Worm (Caenorhabditis elegans) whole organism, L3 larva: ENCODE measurements around the gene Y17G7B.8.

Source experiments
- R02D3.7 ChIP-seq: fragments of 150-350 bp; optimal IDR thresholded peaks from 2 replicates; lab custom pipeline; 2014; ENCODE audit warnings: missing biosample characterization, missing genetic modification characterization
- ZK546.5 ChIP-seq: sonication (generic microtip); optimal IDR thresholded peaks from 2 replicates; lab custom pipeline; 2017; ENCODE audit warnings: missing biosample characterization, missing genetic modification characterization
- aly-2 ChIP-seq: fragments of 150-350 bp; optimal IDR thresholded peaks from 2 replicates; lab custom pipeline; 2014; ENCODE audit warnings: missing biosample characterization, missing genetic modification characterization
- ama-1 ChIP-seq: fragments of 150-350 bp; optimal IDR thresholded peaks from 2 replicates; lab custom pipeline; 2018
- ceh-16 ChIP-seq: sonication (generic microtip); optimal IDR thresholded peaks from 2 replicates; lab custom pipeline; 2017; ENCODE audit warnings: missing biosample characterization, missing genetic modification characterization
- ceh-28 ChIP-seq: fragments of 150-350 bp; optimal IDR thresholded peaks from 2 replicates; lab custom pipeline; 2014; ENCODE audit warnings: missing biosample characterization, missing genetic modification reagents, missing genetic modification characterization
- ceh-82 ChIP-seq: fragments of 150-350 bp; optimal IDR thresholded peaks from 2 replicates; lab custom pipeline; 2014; ENCODE audit warnings: missing biosample characterization, missing genetic modification characterization
- ceh-9 ChIP-seq: sonication (generic microtip); optimal IDR thresholded peaks from 2 replicates; lab custom pipeline; 2018; ENCODE audit warnings: missing biosample characterization, missing genetic modification characterization
- daf-12 ChIP-seq: fragments of 150-350 bp; optimal IDR thresholded peaks from 2 replicates; lab custom pipeline; 2014; ENCODE audit warnings: missing biosample characterization, missing genetic modification reagents, missing genetic modification characterization
- egl-27 ChIP-seq: sonication (generic microtip); optimal IDR thresholded peaks from 4 replicates; lab custom pipeline; 2017; ENCODE audit warnings: missing biosample characterization, missing genetic modification reagents, missing genetic modification characterization
- egl-5 ChIP-seq: fragments of 150-350 bp; optimal IDR thresholded peaks from 2 replicates; lab custom pipeline; 2017; ENCODE audit warnings: missing biosample characterization, missing genetic modification reagents, missing genetic modification characterization, inconsistent platforms
- elt-1 ChIP-seq: fragments of 150-350 bp; optimal IDR thresholded peaks from 2 replicates; lab custom pipeline; 2014; ENCODE audit warnings: missing biosample characterization, missing genetic modification characterization
- elt-2 ChIP-seq: sonication (generic microtip); optimal IDR thresholded peaks from 2 replicates; lab custom pipeline; 2016; ENCODE audit warnings: missing genetic modification reagents, mild to moderate bottlenecking, missing genetic modification characterization, missing compliant biosample characterization
- elt-3 ChIP-seq, 3 experiments: fragments of 150-350 bp in 1 of 3; sonication (generic microtip) in 2 of 3; optimal IDR thresholded peaks; 2 replicates in 2 of 3; 4 replicates in 1 of 3; lab custom pipeline; 2014 to 2017; ENCODE audit warnings: missing biosample characterization in 3 of 3, missing genetic modification characterization in 3 of 3
- eor-1 ChIP-seq, 2 experiments: fragments of 150-350 bp; optimal IDR thresholded peaks; 2 replicates each; lab custom pipeline; 2014 to 2018; ENCODE audit warnings: missing biosample characterization in 2 of 2, missing genetic modification characterization in 2 of 2
- fkh-10 ChIP-seq: sonication (generic microtip); optimal IDR thresholded peaks from 2 replicates; lab custom pipeline; 2017; ENCODE audit warnings: missing biosample characterization, missing genetic modification reagents, missing genetic modification characterization
- fkh-2 ChIP-seq: fragments of 150-350 bp; optimal IDR thresholded peaks from 2 replicates; lab custom pipeline; 2014; ENCODE audit warnings: missing biosample characterization, missing genetic modification reagents, missing genetic modification characterization
- fos-1 ChIP-seq: fragments of 150-350 bp; optimal IDR thresholded peaks from 2 replicates; lab custom pipeline; 2014; ENCODE audit warnings: missing biosample characterization, missing genetic modification characterization
- hmg-11 ChIP-seq: sonication (generic microtip); optimal IDR thresholded peaks from 2 replicates; lab custom pipeline; 2016; ENCODE audit warnings: missing genetic modification characterization, missing compliant biosample characterization
- jun-1 ChIP-seq: fragments of 150-350 bp; optimal IDR thresholded peaks from 2 replicates; lab custom pipeline; 2014; ENCODE audit warnings: missing biosample characterization, missing genetic modification reagents, missing genetic modification characterization
- lin-15B ChIP-seq: fragments of 150-350 bp; optimal IDR thresholded peaks from 2 replicates; lab custom pipeline; 2014; ENCODE audit warnings: missing biosample characterization, missing genetic modification characterization
- lin-39 ChIP-seq: fragments of 150-350 bp; optimal IDR thresholded peaks from 2 replicates; lab custom pipeline; 2018; ENCODE audit warnings: missing biosample characterization, missing genetic modification reagents, missing genetic modification characterization
- lsy-12 ChIP-seq: sonication (generic microtip); optimal IDR thresholded peaks from 2 replicates; lab custom pipeline; 2016; ENCODE audit warnings: mild to moderate bottlenecking, missing genetic modification characterization, missing compliant biosample characterization
- mdl-1 ChIP-seq: fragments of 150-350 bp; optimal IDR thresholded peaks from 2 replicates; lab custom pipeline; 2014; ENCODE audit warnings: missing biosample characterization, missing genetic modification characterization
- mml-1 ChIP-seq: fragments of 150-350 bp; sonication (generic microtip); optimal IDR thresholded peaks from 3 replicates; lab custom pipeline; 2014; ENCODE audit warnings: missing biosample characterization, missing genetic modification characterization
- nfya-1 ChIP-seq: sonication (generic microtip); optimal IDR thresholded peaks from 2 replicates; lab custom pipeline; 2017; ENCODE audit warnings: missing genetic modification characterization, mild to moderate bottlenecking, missing compliant biosample characterization, antibody characterized with exemption, moderate library complexity; ENCODE audit not compliant: insufficient read depth
- nhr-11 ChIP-seq: fragments of 150-350 bp; optimal IDR thresholded peaks from 2 replicates; lab custom pipeline; 2014; ENCODE audit warnings: missing biosample characterization, missing genetic modification characterization
- nhr-12 ChIP-seq: fragments of 150-350 bp; optimal IDR thresholded peaks from 2 replicates; lab custom pipeline; 2014; ENCODE audit warnings: missing biosample characterization, missing genetic modification characterization
- nhr-23 ChIP-seq: fragments of 150-350 bp; optimal IDR thresholded peaks from 2 replicates; lab custom pipeline; 2014; ENCODE audit warnings: missing biosample characterization, missing genetic modification reagents, missing genetic modification characterization
- nhr-237 ChIP-seq: fragments of 150-350 bp; optimal IDR thresholded peaks from 2 replicates; lab custom pipeline; 2014; ENCODE audit warnings: missing biosample characterization, missing genetic modification characterization
- nhr-25 ChIP-seq: sonication (generic microtip); optimal IDR thresholded peaks from 2 replicates; lab custom pipeline; 2017; ENCODE audit warnings: missing biosample characterization, missing genetic modification characterization
- nhr-28 ChIP-seq: fragments of 150-350 bp; optimal IDR thresholded peaks from 2 replicates; lab custom pipeline; 2014; ENCODE audit warnings: missing biosample characterization, missing genetic modification characterization
- nhr-43 ChIP-seq: sonication (generic microtip); optimal IDR thresholded peaks from 2 replicates; lab custom pipeline; 2016; ENCODE audit warnings: mild to moderate bottlenecking, missing genetic modification characterization, missing compliant biosample characterization; ENCODE audit not compliant: poor library complexity, severe bottlenecking
- nhr-67 ChIP-seq: fragments of 150-350 bp; optimal IDR thresholded peaks from 2 replicates; lab custom pipeline; 2014; ENCODE audit warnings: missing biosample characterization, missing genetic modification characterization
- nhr-76 ChIP-seq: fragments of 150-350 bp; sonication (generic microtip); optimal IDR thresholded peaks from 5 replicates; lab custom pipeline; 2014; ENCODE audit warnings: missing biosample characterization, missing genetic modification characterization
- nhr-77 ChIP-seq: fragments of 150-350 bp; optimal IDR thresholded peaks from 2 replicates; lab custom pipeline; 2014; ENCODE audit warnings: missing biosample characterization, missing genetic modification characterization
- pha-4 ChIP-seq: fragments of 150-350 bp; optimal IDR thresholded peaks from 2 replicates; lab custom pipeline; 2014; ENCODE audit warnings: missing biosample characterization, missing genetic modification reagents, missing genetic modification characterization
- pqm-1 ChIP-seq: fragments of 150-350 bp; optimal IDR thresholded peaks from 2 replicates; lab custom pipeline; 2017; ENCODE audit warnings: missing biosample characterization, missing genetic modification characterization, inconsistent platforms
- sea-2 ChIP-seq: fragments of 150-350 bp; sonication (generic microtip); optimal IDR thresholded peaks from 4 replicates; lab custom pipeline; 2014; ENCODE audit warnings: missing biosample characterization, missing genetic modification reagents, missing genetic modification characterization
- skn-1 ChIP-seq: fragments of 150-350 bp; optimal IDR thresholded peaks from 2 replicates; lab custom pipeline; 2014; ENCODE audit warnings: missing biosample characterization, missing genetic modification characterization
- snpc-4 ChIP-seq: fragments of 150-350 bp; optimal IDR thresholded peaks from 2 replicates; lab custom pipeline; 2014; ENCODE audit warnings: missing biosample characterization, missing genetic modification characterization
- tbx-2 ChIP-seq: sonication (generic microtip); optimal IDR thresholded peaks from 2 replicates; lab custom pipeline; 2016; ENCODE audit warnings: mild to moderate bottlenecking, missing genetic modification characterization, missing compliant biosample characterization
- unc-39 ChIP-seq: sonication (generic microtip); optimal IDR thresholded peaks from 4 replicates; lab custom pipeline; 2017; ENCODE audit warnings: missing biosample characterization, missing genetic modification characterization
- unc-62 ChIP-seq: fragments of 150-350 bp; sonication (generic microtip); optimal IDR thresholded peaks from 4 replicates; lab custom pipeline; 2014; ENCODE audit warnings: missing biosample characterization, missing genetic modification reagents, missing genetic modification characterization
- zag-1 ChIP-seq: fragments of 150-350 bp; optimal IDR thresholded peaks from 2 replicates; lab custom pipeline; 2014; ENCODE audit warnings: missing biosample characterization, missing genetic modification characterization
- ztf-11 ChIP-seq: fragments of 150-350 bp; optimal IDR thresholded peaks from 2 replicates; lab custom pipeline; 2014; ENCODE audit warnings: missing biosample characterization, missing genetic modification characterization
- ztf-4 ChIP-seq: fragments of 150-350 bp; optimal IDR thresholded peaks from 2 replicates; lab custom pipeline; 2014; ENCODE audit warnings: missing biosample characterization, missing genetic modification characterization

The Y17G7B.8 gene

DNA sequence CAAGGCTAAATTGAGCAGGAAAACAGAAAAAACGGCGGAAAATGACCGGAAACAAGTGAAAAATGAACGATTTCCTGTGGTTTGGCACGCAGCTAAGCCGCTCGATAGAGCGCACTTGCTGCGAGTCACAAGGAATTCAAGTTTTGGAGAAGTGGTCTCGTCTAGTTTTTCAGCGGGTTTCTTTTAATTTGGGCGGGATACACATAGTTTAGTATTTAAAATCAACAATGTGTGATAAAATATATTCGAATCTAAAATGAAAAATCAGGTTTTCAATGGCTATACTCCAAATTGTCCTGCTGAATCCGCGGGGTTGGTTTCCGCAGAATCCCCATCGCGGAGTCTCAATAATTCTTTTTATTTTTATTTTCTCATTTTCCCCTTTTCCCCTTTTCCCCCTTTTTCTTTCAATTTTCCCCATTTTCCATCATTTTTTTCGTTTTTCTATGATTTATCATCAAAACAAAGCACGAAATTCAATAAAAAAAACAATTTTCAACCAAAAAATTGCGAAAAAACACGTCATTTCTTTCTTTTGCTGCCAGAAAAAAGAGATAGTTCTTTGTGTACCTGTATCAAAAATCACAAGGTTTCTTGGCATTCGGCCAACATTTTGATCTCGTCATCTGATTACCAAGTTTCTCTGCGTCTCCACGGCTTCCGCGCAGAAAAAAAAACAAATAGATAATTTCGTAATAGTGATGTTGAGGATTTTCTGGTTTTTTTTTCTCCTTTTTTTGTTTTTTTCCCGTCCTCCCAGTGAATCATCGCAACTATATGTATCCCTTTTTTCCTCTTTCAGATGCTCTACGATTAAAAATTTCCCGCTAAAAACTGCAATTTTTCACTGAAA is 14.8 kb upstream of the Y17G7B.8 start, which contains the start of gene ippk-1 (continued):
- peak; percentile 31 for TF ChIP-seq hmg-11 (tag; lab: Kevin White, UChicago)
- no peak for TF ChIP-seq unc-39 (tag; lab: Kevin White, UChicago)
- TF ChIP-seq unc-62 (GFP tag; lab: Kevin White, UChicago): no peak
- no peak for TF ChIP-seq fos-1 (tag; lab: Kevin White, UChicago)
- no peak for TF ChIP-seq aly-2 (tag; lab: Kevin White, UChicago)
- TF ChIP-seq nhr-11 (tag; lab: Kevin White, UChicago): peak; percentile 12
- no peak for TF ChIP-seq egl-27
- no peak for TF ChIP-seq elt-1 (tag; lab: Kevin White, UChicago)

DNA sequence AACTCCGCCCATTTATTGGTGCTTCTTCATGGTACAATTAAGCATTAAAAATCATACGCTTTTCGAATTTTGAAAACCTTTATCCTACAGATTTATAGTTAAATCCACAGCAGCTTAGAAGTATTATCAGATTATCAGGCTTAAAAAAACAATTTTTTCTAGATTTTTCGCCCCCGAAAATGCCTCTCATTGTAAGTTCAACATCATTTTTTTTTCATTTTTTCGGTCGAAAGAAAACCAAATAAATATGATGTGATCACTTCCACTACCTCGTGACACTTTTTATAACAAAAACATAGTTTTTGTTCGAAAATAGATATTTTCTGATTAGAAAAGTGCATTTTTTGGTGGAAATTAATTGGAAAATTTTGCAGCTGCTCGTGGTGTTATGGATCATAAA is 13.6 kb upstream of the Y17G7B.8 start:
- TF ChIP-seq aly-2 (tag; lab: Kevin White, UChicago) (no peak), pha-4 (tag; lab: Kevin White, UChicago) (peak; percentile 25), R02D3.7 (tag; lab: Kevin White, UChicago) (no peak)

DNA sequence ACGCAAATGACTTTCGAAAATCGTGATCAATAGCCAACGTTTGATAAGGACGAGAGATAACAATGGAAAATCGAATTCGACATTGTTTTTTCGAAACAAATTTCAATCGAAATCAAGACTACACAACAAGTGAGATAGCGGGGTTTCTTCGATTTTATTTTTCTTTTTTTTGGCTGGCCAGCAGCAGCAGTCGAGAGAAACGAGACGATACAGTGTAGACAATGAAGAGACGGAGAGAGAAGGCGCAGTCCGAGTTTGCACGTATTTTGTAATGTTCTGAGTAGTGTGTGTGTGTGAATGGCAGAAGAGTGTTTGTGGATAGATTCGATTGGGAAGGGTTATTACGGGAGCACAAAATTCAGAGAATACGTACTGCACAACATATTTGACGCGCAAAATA is 12.6 kb upstream of the Y17G7B.8 start:
- TF ChIP-seq pha-4 (tag; lab: Kevin White, UChicago) (peak; percentile 73), elt-3 (tag; optimal IDR thresholded peaks at IDR 0.05; lab: Kevin White, UChicago) (no peak), ztf-11 (tag; lab: Kevin White, UChicago) (no peak), lin-39 (peak; percentile 66), nhr-76 (tag; lab: Kevin White, UChicago) (no peak), skn-1 (tag; lab: Kevin White, UChicago) (no peak), nhr-237 (tag; lab: Kevin White, UChicago) (no peak), fkh-2 (no peak), fos-1 (tag; lab: Kevin White, UChicago) (no peak), egl-27 (no peak), eor-1 (tag; optimal IDR thresholded peaks at IDR 0.05; lab: Kevin White, UChicago) (no peak), fkh-10 (GFP tag; lab: Kevin White, UChicago) (no peak), pqm-1 (tag; lab: Kevin White, UChicago) (peak; percentile 90), lin-15B (tag; lab: Kevin White, UChicago) (peak; percentile 68), nhr-67 (no peak), egl-5 (no peak), ZK546.5 (tag; lab: Kevin White, UChicago) (no peak), nhr-28 (tag; lab: Kevin White, UChicago) (no peak), mml-1 (tag; lab: Kevin White, UChicago) (no peak), lsy-12 (no peak), nhr-12 (tag; lab: Kevin White, UChicago) (no peak), ceh-82 (tag; lab: Kevin White, UChicago) (no peak), daf-12 (tag; lab: Kevin White, UChicago) (no peak), nhr-43 (peak; percentile 3), ceh-9 (tag; lab: Kevin White, UChicago) (no peak), R02D3.7 (tag; lab: Kevin White, UChicago) (no peak), unc-62 (GFP tag; lab: Kevin White, UChicago) (no peak), nhr-11 (tag; lab: Kevin White, UChicago) (no peak), jun-1 (tag; lab: Kevin White, UChicago) (peak; percentile 30), mdl-1 (no peak), snpc-4 (tag; lab: Kevin White, UChicago) (peak; percentile 27), tbx-2 (tag; lab: Kevin White, UChicago) (no peak), ceh-16 (tag; lab: Kevin White, UChicago) (no peak), sea-2 (no peak), unc-39 (tag; lab: Kevin White, UChicago) (no peak), zag-1 (tag; lab: Kevin White, UChicago) (no peak), ztf-4 (tag; lab: Kevin White, UChicago) (no peak), ama-1 (lab: Kevin White, UChicago) (peak; percentile 80), elt-2 (tag; lab: Kevin White, UChicago) (peak; percentile 90), nhr-77 (no peak), aly-2 (tag; lab: Kevin White, UChicago) (no peak), elt-1 (tag; lab: Kevin White, UChicago) (no peak), nhr-23 (tag; lab: Kevin White, UChicago) (no peak), nhr-25 (tag; lab: Kevin White, UChicago) (no peak), hmg-11 (tag; lab: Kevin White, UChicago) (peak; percentile 80), ceh-28 (tag; lab: Kevin White, UChicago) (peak; percentile 10), nfya-1 (tag; lab: Kevin White, UChicago) (peak; percentile 77)
- TF ChIP-seq, all 47 proteins: peak for 12
